Fruit fly (Drosophila melanogaster) whole organism, prepupa: Measurements from ENCODE around the gene Nf-YA.

ENCODE experiments used
- Blimp-1 ChIP-seq: fragments of 200-800 bp; sonication (Bioruptor generic); optimal IDR thresholded peaks from 3 replicates; lab custom pipeline; 2017; ENCODE audit warnings: missing biosample characterization, missing genetic modification characterization, mild to moderate bottlenecking, moderate library complexity, missing genetic modification reagents
- CG10631 ChIP-seq: fragments of 200-800 bp; sonication (Bioruptor generic); optimal IDR thresholded peaks from 2 replicates; lab custom pipeline; 2016; ENCODE audit warnings: missing biosample characterization, missing genetic modification characterization
- CG11762 ChIP-seq: fragments of 200-800 bp; sonication (Bioruptor generic); optimal IDR thresholded peaks from 3 replicates; lab custom pipeline; 2016; ENCODE audit warnings: missing biosample characterization, missing genetic modification characterization; ENCODE audit not compliant: insufficient read depth
- CG11902 ChIP-seq: fragments of 200-800 bp; sonication (Bioruptor generic); optimal IDR thresholded peaks from 3 replicates; lab custom pipeline; 2016; ENCODE audit warnings: missing biosample characterization, missing genetic modification characterization
- CG15336 ChIP-seq: fragments of 200-800 bp; sonication (Bioruptor generic); IDR thresholded peaks from 2 replicates; pipeline ENCODE4 v1.3.6; 2022; ENCODE audit warnings: missing biosample characterization, missing genetic modification characterization
- CG16779 ChIP-seq: fragments of 200-800 bp; sonication (Bioruptor generic); optimal IDR thresholded peaks from 3 replicates; lab custom pipeline; 2017; ENCODE audit warnings: missing biosample characterization, mild to moderate bottlenecking, missing genetic modification characterization
- CG3032 ChIP-seq: fragments of 200-800 bp; optimal IDR thresholded peaks from 2 replicates; lab custom pipeline; 2019; ENCODE audit warnings: missing biosample characterization, mild to moderate bottlenecking, missing genetic modification characterization, moderate library complexity
- CG31627 ChIP-seq: fragments of 200-800 bp; sonication (Bioruptor generic); optimal IDR thresholded peaks from 3 replicates; lab custom pipeline; 2016; ENCODE audit warnings: missing biosample characterization, missing genetic modification characterization
- CG34406 ChIP-seq: fragments of 200-800 bp; sonication (Bioruptor generic); optimal IDR thresholded peaks from 3 replicates; lab custom pipeline; 2016; ENCODE audit warnings: missing biosample characterization, missing genetic modification characterization
- CG3919 ChIP-seq: fragments of 200-800 bp; sonication (Bioruptor generic); optimal IDR thresholded peaks from 3 replicates; lab custom pipeline; 2016; ENCODE audit warnings: missing biosample characterization, missing genetic modification characterization
- CG4318 ChIP-seq: fragments of 200-800 bp; sonication (Bioruptor generic); optimal IDR thresholded peaks from 3 replicates; lab custom pipeline; 2017; ENCODE audit warnings: missing biosample characterization, mild to moderate bottlenecking, missing genetic modification characterization
- CG6163 ChIP-seq: fragments of 200-800 bp; sonication (Bioruptor generic); IDR thresholded peaks from 3 replicates; pipeline ENCODE4 v1.3.6; 2022; ENCODE audit warnings: missing biosample characterization, missing genetic modification characterization
- CG6276 ChIP-seq: fragments of 200-800 bp; sonication (Bioruptor generic); optimal IDR thresholded peaks from 2 replicates; lab custom pipeline; 2017; ENCODE audit warnings: missing biosample characterization, mild to moderate bottlenecking, missing genetic modification characterization
- CG6792 ChIP-seq: fragments of 200-800 bp; sonication (Bioruptor generic); optimal IDR thresholded peaks from 3 replicates; lab custom pipeline; 2016; ENCODE audit warnings: missing biosample characterization, missing genetic modification characterization
- CG6808 ChIP-seq: fragments of 200-800 bp; sonication (Bioruptor generic); optimal IDR thresholded peaks from 3 replicates; lab custom pipeline; 2017; ENCODE audit warnings: missing biosample characterization, missing genetic modification characterization, mild to moderate bottlenecking, moderate library complexity, missing genetic modification reagents
- CG6854 ChIP-seq: fragments of 200-800 bp; sonication (Bioruptor generic); optimal IDR thresholded peaks from 2 replicates; lab custom pipeline; 2017; ENCODE audit warnings: missing biosample characterization, mild to moderate bottlenecking, missing genetic modification characterization
- CG7368 ChIP-seq: fragments of 200-800 bp; sonication (Bioruptor generic); optimal IDR thresholded peaks from 3 replicates; lab custom pipeline; 2016; ENCODE audit warnings: missing biosample characterization, missing genetic modification characterization
- CG8119 ChIP-seq: fragments of 200-800 bp; sonication (Bioruptor generic); IDR thresholded peaks from 3 replicates; pipeline ENCODE4 v1.3.6; 2022; ENCODE audit warnings: missing biosample characterization, missing genetic modification characterization
- CG8319 ChIP-seq: fragments of 200-800 bp; sonication (Bioruptor generic); optimal IDR thresholded peaks from 3 replicates; lab custom pipeline; 2016; ENCODE audit warnings: missing biosample characterization, missing genetic modification characterization
- CG8632 ChIP-seq: fragments of 200-800 bp; sonication (Bioruptor generic); optimal IDR thresholded peaks from 3 replicates; lab custom pipeline; 2016; ENCODE audit warnings: missing biosample characterization, missing genetic modification characterization
- CG9139 ChIP-seq: fragments of 200-800 bp; sonication (Bioruptor generic); optimal IDR thresholded peaks from 3 replicates; lab custom pipeline; 2017; ENCODE audit warnings: missing biosample characterization, mild to moderate bottlenecking, missing genetic modification characterization
- Eip75B ChIP-seq: fragments of 200-800 bp; sonication (Bioruptor generic); optimal IDR thresholded peaks from 3 replicates; lab custom pipeline; 2016; ENCODE audit warnings: missing biosample characterization, missing genetic modification characterization
- Eip93F ChIP-seq: fragments of 200-800 bp; sonication (Bioruptor generic); optimal IDR thresholded peaks from 2 replicates; lab custom pipeline; 2016; ENCODE audit warnings: missing biosample characterization, mild to moderate bottlenecking, missing genetic modification characterization
- Ets21C ChIP-seq: fragments of 200-800 bp; sonication (Bioruptor generic); optimal IDR thresholded peaks from 3 replicates; lab custom pipeline; 2016; ENCODE audit warnings: missing biosample characterization, missing genetic modification characterization
- Gug ChIP-seq: fragments of 200-800 bp; sonication (Bioruptor generic); IDR thresholded peaks from 2 replicates; pipeline ENCODE4 v1.3.6; 2022; ENCODE audit warnings: missing biosample characterization, missing genetic modification characterization
- Hr38 ChIP-seq: sonication (Bioruptor generic); optimal IDR thresholded peaks from 2 replicates; lab custom pipeline; 2016; ENCODE audit warnings: missing biosample characterization, missing genetic modification characterization
- Hr4 ChIP-seq: fragments of 200-800 bp; sonication (Bioruptor generic); optimal IDR thresholded peaks from 3 replicates; lab custom pipeline; 2016; ENCODE audit warnings: missing biosample characterization, missing genetic modification characterization
- Lpt ChIP-seq: fragments of 200-800 bp; sonication (Bioruptor generic); optimal IDR thresholded peaks from 3 replicates; lab custom pipeline; 2016; ENCODE audit warnings: missing biosample characterization, missing genetic modification characterization
- Met ChIP-seq: fragments of 200-800 bp; sonication (Bioruptor generic); optimal IDR thresholded peaks from 3 replicates; lab custom pipeline; 2016; ENCODE audit warnings: missing biosample characterization, missing genetic modification characterization
- OdsH ChIP-seq: fragments of 200-800 bp; sonication (Bioruptor generic); optimal IDR thresholded peaks from 3 replicates; lab custom pipeline; 2016; ENCODE audit warnings: missing biosample characterization, missing genetic modification characterization
- Smox ChIP-seq: fragments of 200-800 bp; sonication (Bioruptor generic); optimal IDR thresholded peaks from 3 replicates; lab custom pipeline; 2016; ENCODE audit warnings: missing biosample characterization, missing genetic modification characterization
- Sox102F ChIP-seq: fragments of 200-800 bp; sonication (Bioruptor generic); optimal IDR thresholded peaks from 2 replicates; lab custom pipeline; 2016; ENCODE audit warnings: missing biosample characterization, mild to moderate bottlenecking, missing genetic modification characterization
- Sox14 ChIP-seq: fragments of 200-800 bp; sonication (Bioruptor generic); optimal IDR thresholded peaks from 3 replicates; lab custom pipeline; 2016; ENCODE audit warnings: missing biosample characterization, missing genetic modification characterization
- Sox15 ChIP-seq: fragments of 200-800 bp; sonication (Bioruptor generic); optimal IDR thresholded peaks from 3 replicates; lab custom pipeline; 2016; ENCODE audit warnings: missing biosample characterization, missing genetic modification characterization
- acj6 ChIP-seq: fragments of 200-800 bp; sonication (Bioruptor generic); optimal IDR thresholded peaks from 3 replicates; lab custom pipeline; 2016; ENCODE audit warnings: missing biosample characterization, missing genetic modification characterization
- cyc ChIP-seq: fragments of 200-800 bp; sonication (Bioruptor generic); optimal IDR thresholded peaks from 3 replicates; lab custom pipeline; 2016; ENCODE audit warnings: missing biosample characterization, missing genetic modification characterization
- dsx ChIP-seq: fragments of 200-800 bp; optimal IDR thresholded peaks from 3 replicates; lab custom pipeline; 2019; ENCODE audit warnings: missing biosample characterization, mild to moderate bottlenecking, missing genetic modification characterization, moderate library complexity; ENCODE audit not compliant: poor library complexity, severe bottlenecking
- esn ChIP-seq: fragments of 200-800 bp; sonication (Bioruptor generic); optimal IDR thresholded peaks from 2 replicates; lab custom pipeline; 2016; ENCODE audit warnings: missing biosample characterization, mild to moderate bottlenecking, missing genetic modification characterization, moderate library complexity
- fd59A ChIP-seq: fragments of 200-800 bp; sonication (Bioruptor generic); optimal IDR thresholded peaks from 2 replicates; lab custom pipeline; 2017; ENCODE audit warnings: missing biosample characterization, mild to moderate bottlenecking, missing genetic modification characterization, missing genetic modification reagents
- fd85E ChIP-seq: fragments of 200-800 bp; sonication (Bioruptor generic); optimal IDR thresholded peaks from 3 replicates; lab custom pipeline; 2016; ENCODE audit warnings: missing biosample characterization, missing genetic modification characterization
- fkh ChIP-seq: fragments of 200-800 bp; sonication (Bioruptor generic); optimal IDR thresholded peaks from 3 replicates; lab custom pipeline; 2017; ENCODE audit warnings: missing biosample characterization, mild to moderate bottlenecking, missing genetic modification characterization, moderate library complexity
- lz ChIP-seq: fragments of 200-800 bp; sonication (Bioruptor generic); optimal IDR thresholded peaks from 3 replicates; lab custom pipeline; 2016; ENCODE audit warnings: missing biosample characterization, missing genetic modification characterization
- pdm3 ChIP-seq: fragments of 200-800 bp; sonication (Bioruptor generic); optimal IDR thresholded peaks from 3 replicates; lab custom pipeline; 2016; ENCODE audit warnings: missing biosample characterization, missing genetic modification characterization
- salr ChIP-seq, 2 experiments: fragments of 200-800 bp; sonication (Bioruptor generic); optimal IDR thresholded peaks; 3 replicates each; lab custom pipeline; 2016 to 2018; ENCODE audit warnings: missing biosample characterization in 2 of 2, missing genetic modification characterization in 2 of 2, mild to moderate bottlenecking in 1 of 2
- ss ChIP-seq, 2 experiments: fragments of 200-800 bp; sonication (Bioruptor generic); optimal IDR thresholded peaks; 2 replicates in 1 of 2; 3 replicates in 1 of 2; lab custom pipeline; 2017 to 2018; ENCODE audit warnings: mild to moderate bottlenecking in 2 of 2, missing biosample characterization in 2 of 2, missing genetic modification characterization in 2 of 2, moderate library complexity in 1 of 2
- svp ChIP-seq: fragments of 200-800 bp; sonication (Bioruptor generic); peaks from one replicate; lab custom pipeline; 2016; ENCODE audit warnings: missing biosample characterization, missing genetic modification characterization
- vri ChIP-seq: fragments of 200-800 bp; sonication (Bioruptor generic); optimal IDR thresholded peaks from 3 replicates; lab custom pipeline; 2016; ENCODE audit warnings: missing biosample characterization, mild to moderate bottlenecking, missing genetic modification characterization

The Nf-YA gene

dm6 chr3L:9460775-9461491, 18.9 kb upstream of the Nf-YA start, which contains the start of the genes CG3434 and CG44838 (continued):
- peak; percentile 62 for TF ChIP-seq CG34406 (GFP tag; lab: Kevin White, UChicago)
- peak; percentile 69 for TF ChIP-seq Eip93F (GFP tag; lab: Kevin White, UChicago)
- peak; percentile 80 for TF ChIP-seq pdm3 (GFP tag; lab: Kevin White, UChicago)
- peak; percentile 33 for TF ChIP-seq CG8319 (GFP tag; lab: Kevin White, UChicago)
- peak; percentile 65 for TF ChIP-seq Sox15 (GFP tag; lab: Kevin White, UChicago)
- TF ChIP-seq CG3032 (tag; lab: Kevin White, UChicago), result peak; percentile 75
- TF ChIP-seq dsx (GFP tag; lab: Kevin White, UChicago), result peak; percentile 47
- peak; percentile 29 for TF ChIP-seq CG7368
- peak; percentile 48 for TF ChIP-seq CG4318 (GFP tag; lab: Kevin White, UChicago)
- peak; percentile 53 for TF ChIP-seq CG6854 (GFP tag; lab: Kevin White, UChicago)
- no peak for TF ChIP-seq Blimp-1
- peak; percentile 93 for TF ChIP-seq fkh (GFP tag; lab: Kevin White, UChicago)
- peak; percentile 48 for TF ChIP-seq fd59A (GFP tag; lab: Kevin White, UChicago)
- TF ChIP-seq Lpt, result peak; percentile 61
- peak; percentile 2 for TF ChIP-seq CG9139

dm6 chr3L:9457619-9458092, 15.6 kb upstream of the Nf-YA start, which contains the start of gene CG3437:
CG3437 (minus strand) TSS chr3L:9457669.
- TF ChIP-seq vri (GFP tag; lab: Kevin White, UChicago), result peak; percentile 99
- peak; percentile 100 for TF ChIP-seq svp (GFP tag; lab: Kevin White, UChicago)
- TF ChIP-seq Gug (GFP tag; lab: Robert Waterston, UW), result peak; percentile 100
- TF ChIP-seq pdm3 (GFP tag; lab: Kevin White, UChicago), result peak; percentile 100
- TF ChIP-seq salr (GFP tag; optimal IDR thresholded peaks at IDR 0.05; lab: Kevin White, UChicago), result peak; percentile 99
- peak; percentile 100 for TF ChIP-seq Sox14 (GFP tag; lab: Kevin White, UChicago)
- peak; percentile 99 for TF ChIP-seq CG31627
- peak; percentile 100 for TF ChIP-seq CG6276 (GFP tag; lab: Kevin White, UChicago)
- TF ChIP-seq CG11902 (GFP tag; lab: Kevin White, UChicago), result peak; percentile 99
- peak; percentile 99 for TF ChIP-seq fd59A (GFP tag; lab: Kevin White, UChicago)
- TF ChIP-seq ss (GFP tag; optimal IDR thresholded peaks at IDR 0.05; lab: Kevin White, UChicago), result peak; percentile 99
- TF ChIP-seq CG9139, result peak; percentile 98
- peak; percentile 99 for TF ChIP-seq Sox102F
- peak; percentile 99 for TF ChIP-seq CG6808 (GFP tag; lab: Kevin White, UChicago)
- peak; percentile 100 for TF ChIP-seq lz
- peak; percentile 99 for TF ChIP-seq CG8632
- TF ChIP-seq Ets21C (GFP tag; lab: Kevin White, UChicago), result peak; percentile 99
- TF ChIP-seq Eip93F (GFP tag; lab: Kevin White, UChicago), result peak; percentile 98
- peak; percentile 100 for TF ChIP-seq Hr4 (GFP tag; lab: Kevin White, UChicago)
- TF ChIP-seq OdsH (GFP tag; lab: Kevin White, UChicago), result peak; percentile 99
- TF ChIP-seq dsx (GFP tag; lab: Kevin White, UChicago), result peak; percentile 97
- TF ChIP-seq CG15336 (GFP tag; lab: Robert Waterston, UW), result peak; percentile 100
- TF ChIP-seq esn (GFP tag; lab: Kevin White, UChicago), result peak; percentile 100
- peak; percentile 99 for TF ChIP-seq CG10631
- peak; percentile 99 for TF ChIP-seq CG16779 (tag; lab: Kevin White, UChicago)
- peak; percentile 99 for TF ChIP-seq acj6 (GFP tag; lab: Kevin White, UChicago)
- peak; percentile 100 for TF ChIP-seq CG6163 (GFP tag; lab: Robert Waterston, UW)
- peak; percentile 96 for TF ChIP-seq fd85E (GFP tag; lab: Kevin White, UChicago)
- peak; percentile 98 for TF ChIP-seq Lpt
- TF ChIP-seq Smox (GFP tag; lab: Kevin White, UChicago), result peak; percentile 99
- peak; percentile 99 for TF ChIP-seq CG3919
- peak; percentile 100 for TF ChIP-seq Eip75B (GFP tag; lab: Kevin White, UChicago)
- TF ChIP-seq Met (GFP tag; lab: Kevin White, UChicago), result peak; percentile 99
- TF ChIP-seq CG6792 (GFP tag; lab: Kevin White, UChicago), result peak; percentile 99
- peak; percentile 99 for TF ChIP-seq cyc (GFP tag; lab: Kevin White, UChicago)
- TF ChIP-seq CG8119, result peak; percentile 100
- peak; percentile 96 for TF ChIP-seq Hr38 (GFP tag; lab: Kevin White, UChicago)
- TF ChIP-seq Sox15 (GFP tag; lab: Kevin White, UChicago), result peak; percentile 99
- TF ChIP-seq CG6854 (GFP tag; lab: Kevin White, UChicago), result peak; percentile 99
- peak; percentile 99 for TF ChIP-seq CG11762 (GFP tag; lab: Kevin White, UChicago)
